Worm (Caenorhabditis elegans) whole organism, L1 larva: ENCODE measurements around the gene rps-18.

Experiments used
- dpl-1 ChIP-seq, 3 experiments: fragments of 150-350 bp in 2 of 3; sonication (generic microtip) in 1 of 3; optimal IDR thresholded peaks; 2 replicates each; lab custom pipeline; 2014 to 2017; ENCODE audit warnings: missing biosample characterization in 3 of 3, missing genetic modification characterization in 3 of 3, missing genetic modification reagents in 3 of 3
- efl-1 ChIP-seq, 4 experiments: fragments of 150-350 bp; optimal IDR thresholded peaks in 3 of 4; peaks in 1 of 4; 1 replicate in 1 of 4; 2 replicates in 3 of 4; lab custom pipeline; 2014; ENCODE audit warnings: missing biosample characterization in 2 of 4, missing genetic modification characterization in 2 of 4, missing genetic modification reagents in 2 of 4
- fkh-10 ChIP-seq: sonication (generic microtip); optimal IDR thresholded peaks from 2 replicates; lab custom pipeline; 2017; ENCODE audit warnings: missing biosample characterization, missing genetic modification reagents, missing genetic modification characterization
- lin-39 ChIP-seq: fragments of 150-350 bp; optimal IDR thresholded peaks from 2 replicates; lab custom pipeline; 2014; ENCODE audit warnings: missing biosample characterization, missing genetic modification reagents, missing genetic modification characterization
- nhr-28 ChIP-seq: fragments of 150-350 bp; optimal IDR thresholded peaks from 2 replicates; lab custom pipeline; 2014; ENCODE audit warnings: missing biosample characterization, missing genetic modification characterization
- nhr-76 ChIP-seq: sonication (generic microtip); optimal IDR thresholded peaks from 2 replicates; lab custom pipeline; 2017; ENCODE audit warnings: missing biosample characterization, missing genetic modification characterization
- snpc-4 ChIP-seq: fragments of 150-350 bp; optimal IDR thresholded peaks from 2 replicates; lab custom pipeline; 2014; ENCODE audit warnings: missing biosample characterization, missing genetic modification characterization
- snu-23 ChIP-seq: sonication (generic microtip); optimal IDR thresholded peaks from 2 replicates; lab custom pipeline; 2016; ENCODE audit warnings: missing genetic modification characterization, missing compliant biosample characterization
- unc-62 ChIP-seq: fragments of 150-350 bp; optimal IDR thresholded peaks from 2 replicates; lab custom pipeline; 2014; ENCODE audit warnings: missing biosample characterization, missing genetic modification reagents, missing genetic modification characterization
- zip-4 ChIP-seq: fragments of 200-800 bp; sonication (Bioruptor generic); optimal IDR thresholded peaks from 2 replicates; lab custom pipeline; 2018; ENCODE audit warnings: mild to moderate bottlenecking, missing genetic modification characterization, moderate library complexity, missing compliant biosample characterization
- ztf-11 ChIP-seq, 2 experiments: sonication (generic microtip); optimal IDR thresholded peaks; 2 replicates each; lab custom pipeline; 2016 to 2017; ENCODE audit warnings: missing genetic modification characterization in 2 of 2, missing biosample characterization in 1 of 2, missing compliant biosample characterization in 1 of 2
- ztf-4 ChIP-seq: fragments of 150-350 bp; optimal IDR thresholded peaks from 2 replicates; lab custom pipeline; 2014; ENCODE audit warnings: missing biosample characterization, missing genetic modification characterization

DNA sequence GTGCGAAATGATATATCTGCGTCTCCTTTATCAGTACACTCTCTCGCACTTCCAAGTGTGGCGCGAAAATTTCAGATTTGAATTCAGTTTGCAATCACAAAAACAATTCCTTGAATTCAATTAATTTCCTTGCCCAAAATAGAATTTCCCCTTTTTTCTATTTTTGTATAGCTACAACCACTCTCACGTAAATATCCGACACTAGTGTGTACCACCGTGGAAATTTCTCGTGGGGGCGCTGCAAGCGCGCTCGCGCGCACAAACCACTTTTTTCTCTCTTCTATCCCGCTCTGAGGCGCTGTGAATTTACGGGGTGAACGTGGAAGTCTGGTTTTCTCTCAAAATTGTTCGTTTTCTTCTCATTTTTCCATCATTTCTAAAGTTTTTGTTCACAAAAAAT lies 43.9 kb upstream of the rps-18 start, which contains the start of gene Y57G11C.8:
- TF ChIP-seq dpl-1 (GFP tag; optimal IDR thresholded peaks at IDR 0.05; lab: Kevin White, UChicago) (no peak), nhr-28 (tag; lab: Kevin White, UChicago) (no peak), snu-23 (GFP tag; lab: Kevin White, UChicago) (no peak), lin-39 (tag; lab: Kevin White, UChicago) (no peak), ztf-11 (tag; optimal IDR thresholded peaks at IDR 0.05; lab: Kevin White, UChicago) (no peak), fkh-10 (no peak), zip-4 (GFP tag; lab: Kevin White, UChicago) (no peak), snpc-4 (tag; lab: Kevin White, UChicago) (no peak), unc-62 (GFP tag; lab: Kevin White, UChicago) (no peak), nhr-76 (no peak), ztf-4 (tag; lab: Kevin White, UChicago) (no peak), efl-1 (optimal IDR thresholded peaks at IDR 0.05; lab: Kevin White, UChicago) (no peak), efl-1 (GFP tag; optimal IDR thresholded peaks at IDR 0.05 in 1 of 2; lab: Kevin White, UChicago) (no peak)
